Worm (Caenorhabditis elegans): ENCODE results near the gene myo-5.

DNA sequence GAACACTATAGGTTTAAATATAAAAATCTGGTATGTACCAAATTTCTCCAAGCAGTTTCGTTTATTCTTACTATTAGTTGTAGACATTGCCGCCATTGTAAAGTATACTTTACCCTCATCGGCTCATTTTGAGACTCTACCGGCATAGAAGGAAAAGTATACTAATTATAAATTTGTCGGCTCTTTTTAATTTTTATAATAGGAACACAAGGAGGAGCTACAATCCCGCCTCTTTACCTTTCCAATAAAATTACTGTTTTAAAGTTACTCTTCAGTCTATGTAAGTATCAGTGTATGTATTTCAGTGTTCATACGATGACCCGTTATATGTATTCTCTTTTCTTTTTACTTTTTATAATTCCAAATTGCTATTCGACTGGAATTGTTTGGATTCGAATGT, 9.5 kb upstream of the myo-5 start, which contains the start of gene sdz-23:
- TF ChIP-seq ama-1 (optimal IDR thresholded peaks at IDR 0.05) (no peak), unc-42 (tag; optimal IDR thresholded peaks at IDR 0.05) (no peak), fkh-10 (GFP tag; optimal IDR thresholded peaks at IDR 0.05) (no peak), ets-4 (tag; optimal IDR thresholded peaks at IDR 0.05) (no peak), hlh-6 (tag; optimal IDR thresholded peaks at IDR 0.05) (no peak), sox-4 (tag; optimal IDR thresholded peaks at IDR 0.05) (no peak), nhr-232 (tag; optimal IDR thresholded peaks at IDR 0.05) (no peak), F13H6.1 (tag; optimal IDR thresholded peaks at IDR 0.05) (no peak)

Measured in whole organism, late embryonic.